Worm (Caenorhabditis elegans) whole organism, L1 larva: Measurements from ENCODE around the gene top-2.

Source experiments
- C04F5.9 ChIP-seq: sonication (generic microtip); optimal IDR thresholded peaks from 2 replicates; lab custom pipeline; 2016; ENCODE audit warnings: missing genetic modification characterization, missing compliant biosample characterization
- C16A3.4 ChIP-seq: fragments of 150-350 bp; optimal IDR thresholded peaks from 2 replicates; lab custom pipeline; 2014; ENCODE audit warnings: missing biosample characterization, missing genetic modification characterization
- aha-1 ChIP-seq: fragments of 150-350 bp; optimal IDR thresholded peaks from 2 replicates; lab custom pipeline; 2014; ENCODE audit warnings: missing biosample characterization, missing genetic modification characterization
- alr-1 ChIP-seq: fragments of 200-800 bp; sonication (Bioruptor generic); optimal IDR thresholded peaks from 2 replicates; lab custom pipeline; 2018; ENCODE audit warnings: borderline replicate concordance, mild to moderate bottlenecking, missing genetic modification characterization, missing compliant biosample characterization
- blmp-1 ChIP-seq: fragments of 150-350 bp; optimal IDR thresholded peaks from 2 replicates; lab custom pipeline; 2014; ENCODE audit warnings: missing biosample characterization, missing genetic modification characterization
- ceh-90 ChIP-seq: sonication (generic microtip); optimal IDR thresholded peaks from 2 replicates; lab custom pipeline; 2016; ENCODE audit warnings: missing genetic modification characterization, missing compliant biosample characterization
- ces-1 ChIP-seq: fragments of 150-350 bp; optimal IDR thresholded peaks from 2 replicates; lab custom pipeline; 2014; ENCODE audit warnings: missing biosample characterization, missing genetic modification reagents, missing genetic modification characterization
- dsc-1 ChIP-seq: sonication (generic microtip); optimal IDR thresholded peaks from 2 replicates; lab custom pipeline; 2016; ENCODE audit warnings: mild to moderate bottlenecking, missing genetic modification characterization, missing compliant biosample characterization
- efl-1 ChIP-seq, 4 experiments: fragments of 150-350 bp; optimal IDR thresholded peaks in 3 of 4; peaks in 1 of 4; 1 replicate in 1 of 4; 2 replicates in 3 of 4; lab custom pipeline; 2014; ENCODE audit warnings: missing biosample characterization in 2 of 4, missing genetic modification characterization in 2 of 4, missing genetic modification reagents in 2 of 4
- elt-3 ChIP-seq, 6 experiments: fragments of 150-350 bp in 1 of 6; sonication (generic microtip); optimal IDR thresholded peaks; 2 replicates each; lab custom pipeline; 2017 to 2018; ENCODE audit warnings: missing biosample characterization in 6 of 6, missing genetic modification characterization in 6 of 6, inconsistent platforms in 1 of 6
- ets-5 ChIP-seq: fragments of 200-800 bp; sonication (Bioruptor generic); IDR thresholded peaks from 2 replicates; pipeline ENCODE4 v1.3.6; 2022; ENCODE audit warnings: missing genetic modification characterization, missing compliant biosample characterization
- fkh-10 ChIP-seq: sonication (generic microtip); optimal IDR thresholded peaks from 2 replicates; lab custom pipeline; 2017; ENCODE audit warnings: missing biosample characterization, missing genetic modification reagents, missing genetic modification characterization
- grh-1 ChIP-seq: fragments of 200-800 bp; sonication (Bioruptor generic); IDR thresholded peaks from 2 replicates; pipeline ENCODE4 v1.3.6; 2022; ENCODE audit warnings: missing genetic modification reagents, missing genetic modification characterization, missing compliant biosample characterization
- hlh-17 ChIP-seq: fragments of 200-800 bp; sonication (Bioruptor generic); optimal IDR thresholded peaks from 2 replicates; lab custom pipeline; 2018; ENCODE audit warnings: missing genetic modification characterization, mild to moderate bottlenecking, missing compliant biosample characterization, moderate library complexity, borderline replicate concordance
- hlh-4 ChIP-seq: sonication (generic microtip); optimal IDR thresholded peaks from 2 replicates; lab custom pipeline; 2016; ENCODE audit warnings: mild to moderate bottlenecking, missing genetic modification characterization, missing compliant biosample characterization
- hpl-2 ChIP-seq: fragments of 150-350 bp; optimal IDR thresholded peaks from 2 replicates; lab custom pipeline; 2014; ENCODE audit warnings: missing biosample characterization, missing genetic modification reagents, missing genetic modification characterization
- isw-1 ChIP-seq: fragments of 200-800 bp; sonication (Bioruptor generic); IDR thresholded peaks from 2 replicates; pipeline ENCODE4 v1.3.6; 2022; ENCODE audit warnings: missing genetic modification characterization, missing compliant biosample characterization
- lin-14 ChIP-seq: fragments of 200-800 bp; sonication (Bioruptor generic); optimal IDR thresholded peaks from 2 replicates; lab custom pipeline; 2018; ENCODE audit warnings: mild to moderate bottlenecking, missing genetic modification characterization, moderate library complexity, missing compliant biosample characterization
- lin-15B ChIP-seq: fragments of 150-350 bp; sonication (generic microtip); optimal IDR thresholded peaks from 3 replicates; lab custom pipeline; 2014; ENCODE audit warnings: missing biosample characterization, missing genetic modification characterization
- lir-3 ChIP-seq: sonication (generic microtip); optimal IDR thresholded peaks from 2 replicates; lab custom pipeline; 2016; ENCODE audit warnings: mild to moderate bottlenecking, missing genetic modification characterization, moderate library complexity, missing compliant biosample characterization; ENCODE audit not compliant: poor library complexity
- lsy-2 ChIP-seq, 2 experiments: fragments of 150-350 bp; optimal IDR thresholded peaks; 2 replicates each; lab custom pipeline; 2014; ENCODE audit warnings: missing biosample characterization in 2 of 2, missing genetic modification characterization in 2 of 2
- mdl-1 ChIP-seq, 2 experiments: fragments of 150-350 bp; optimal IDR thresholded peaks; 2 replicates each; lab custom pipeline; 2014 to 2017; ENCODE audit warnings: missing biosample characterization in 2 of 2, missing genetic modification characterization in 2 of 2, inconsistent platforms in 1 of 2
- nhr-19 ChIP-seq: fragments of 200-800 bp; sonication (Bioruptor generic); conservative IDR thresholded peaks from 2 replicates; pipeline ENCODE4 v1.3.6; 2022; ENCODE audit warnings: missing genetic modification characterization, missing compliant biosample characterization
- nhr-20 ChIP-seq: sonication (generic microtip); optimal IDR thresholded peaks from 2 replicates; lab custom pipeline; 2016; ENCODE audit warnings: mild to moderate bottlenecking, missing genetic modification characterization, missing compliant biosample characterization
- nhr-47 ChIP-seq: sonication (generic microtip); optimal IDR thresholded peaks from 2 replicates; lab custom pipeline; 2016; ENCODE audit warnings: mild to moderate bottlenecking, missing genetic modification characterization, moderate library complexity, missing compliant biosample characterization
- nhr-71 ChIP-seq: sonication (generic microtip); optimal IDR thresholded peaks from 2 replicates; lab custom pipeline; 2016; ENCODE audit warnings: mild to moderate bottlenecking, missing genetic modification characterization, moderate library complexity, missing compliant biosample characterization
- nhr-85 ChIP-seq: sonication (generic microtip); peaks from one replicate; lab custom pipeline; 2016; ENCODE audit warnings: missing genetic modification characterization, inconsistent platforms, missing compliant biosample characterization
- nhr-90 ChIP-seq: sonication (generic microtip); optimal IDR thresholded peaks from 2 replicates; lab custom pipeline; 2016; ENCODE audit warnings: mild to moderate bottlenecking, missing genetic modification characterization, missing compliant biosample characterization; ENCODE audit not compliant: poor library complexity
- pag-3 ChIP-seq: sonication (generic microtip); optimal IDR thresholded peaks from 2 replicates; lab custom pipeline; 2017; ENCODE audit warnings: missing genetic modification characterization, mild to moderate bottlenecking, missing compliant biosample characterization, antibody characterized with exemption, borderline replicate concordance; ENCODE audit not compliant: insufficient read depth
- skn-1 ChIP-seq: fragments of 150-350 bp; optimal IDR thresholded peaks from 2 replicates; lab custom pipeline; 2014; ENCODE audit warnings: missing biosample characterization, missing genetic modification characterization
- snpc-4 ChIP-seq: fragments of 150-350 bp; optimal IDR thresholded peaks from 2 replicates; lab custom pipeline; 2014; ENCODE audit warnings: missing biosample characterization, missing genetic modification characterization
- snu-23 ChIP-seq: sonication (generic microtip); optimal IDR thresholded peaks from 2 replicates; lab custom pipeline; 2016; ENCODE audit warnings: missing genetic modification characterization, missing compliant biosample characterization
- sox-4 ChIP-seq: sonication (generic microtip); optimal IDR thresholded peaks from 2 replicates; lab custom pipeline; 2016; ENCODE audit warnings: missing genetic modification characterization, missing compliant biosample characterization
- unc-130 ChIP-seq: fragments of 150-350 bp; optimal IDR thresholded peaks from 2 replicates; lab custom pipeline; 2017; ENCODE audit warnings: missing biosample characterization, missing genetic modification characterization, inconsistent platforms
- unc-30 ChIP-seq: sonication (generic microtip); optimal IDR thresholded peaks from 2 replicates; lab custom pipeline; 2017; ENCODE audit warnings: missing biosample characterization, missing genetic modification characterization
- unc-62 ChIP-seq: fragments of 150-350 bp; optimal IDR thresholded peaks from 2 replicates; lab custom pipeline; 2014; ENCODE audit warnings: missing biosample characterization, missing genetic modification reagents, missing genetic modification characterization
- zag-1 ChIP-seq: fragments of 150-350 bp; optimal IDR thresholded peaks from 2 replicates; lab custom pipeline; 2014; ENCODE audit warnings: missing biosample characterization, missing genetic modification characterization
- zip-4 ChIP-seq: fragments of 200-800 bp; sonication (Bioruptor generic); optimal IDR thresholded peaks from 2 replicates; lab custom pipeline; 2018; ENCODE audit warnings: mild to moderate bottlenecking, missing genetic modification characterization, moderate library complexity, missing compliant biosample characterization
- ztf-11 ChIP-seq, 2 experiments: sonication (generic microtip); optimal IDR thresholded peaks; 2 replicates each; lab custom pipeline; 2016 to 2017; ENCODE audit warnings: missing genetic modification characterization in 2 of 2, missing biosample characterization in 1 of 2, missing compliant biosample characterization in 1 of 2

Gene top-2

DNA sequence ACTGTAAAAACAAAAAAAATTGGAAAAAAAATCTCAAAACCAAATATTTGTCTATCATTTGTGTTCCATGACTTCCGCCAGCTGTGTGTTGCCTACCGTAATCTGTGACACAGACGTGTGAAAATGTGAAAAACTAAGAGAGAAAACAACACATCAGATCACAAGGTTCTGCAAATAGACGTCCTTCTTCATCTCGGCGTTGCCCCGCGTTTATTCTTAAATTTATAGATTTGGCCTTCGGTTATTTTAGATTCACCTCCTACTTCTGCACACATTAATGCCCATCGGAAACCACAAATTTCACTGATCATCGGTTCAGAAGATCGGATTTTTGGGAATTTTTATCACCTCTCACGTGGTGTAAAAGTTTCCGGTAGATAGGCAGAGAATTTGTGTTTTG, 35.8 kb upstream of the top-2 start:
- no peak for TF ChIP-seq alr-1 (tag; lab: Kevin White, UChicago)
- TF ChIP-seq nhr-20 (tag; lab: Kevin White, UChicago): peak; percentile 60
- peak; percentile 64 for TF ChIP-seq nhr-71
- peak; percentile 21; the same call in 1 of the 2 replicates for TF ChIP-seq nhr-19 (GFP tag; lab: Robert Waterston, UW)
- TF ChIP-seq snu-23: peak; percentile 14
- no peak for TF ChIP-seq ces-1 (GFP tag; lab: Kevin White, UChicago)
- peak in 1 of 6 experiments; percentile 48 for TF ChIP-seq elt-3 (tag; optimal IDR thresholded peaks at IDR 0.05; lab: Kevin White, UChicago)
- no peak for TF ChIP-seq dsc-1
- TF ChIP-seq nhr-85 (tag; lab: Kevin White, UChicago): peak; percentile 89
- TF ChIP-seq C16A3.4 (tag; lab: Kevin White, UChicago): no peak
- TF ChIP-seq lin-15B: no peak
- no peak for TF ChIP-seq pag-3 (tag; lab: Kevin White, UChicago)
- no peak for TF ChIP-seq snpc-4
- TF ChIP-seq lsy-2 (tag; optimal IDR thresholded peaks at IDR 0.05; lab: Kevin White, UChicago): peak in 1 of 2 experiments; percentile 18
- TF ChIP-seq hlh-17 (GFP tag; lab: Kevin White, UChicago): no peak
- TF ChIP-seq blmp-1 (tag; lab: Kevin White, UChicago): peak; percentile 15
- TF ChIP-seq lin-14 (GFP tag; lab: Kevin White, UChicago): peak; percentile 50
- no peak for TF ChIP-seq nhr-47 (tag; lab: Kevin White, UChicago)
- TF ChIP-seq, all 84 proteins: peak for 9

- TF ChIP-seq snpc-4: peak; percentile 80
- peak; percentile 50 for TF ChIP-seq nhr-20 (tag; lab: Kevin White, UChicago)
- TF ChIP-seq skn-1 (tag; lab: Kevin White, UChicago): no peak
- TF ChIP-seq efl-1 (optimal IDR thresholded peaks at IDR 0.05; lab: Kevin White, UChicago): no peak
- TF ChIP-seq efl-1 (GFP tag; optimal IDR thresholded peaks at IDR 0.05 in 1 of 2; lab: Kevin White, UChicago): no peak
- TF ChIP-seq ceh-90 (tag; lab: Kevin White, UChicago): no peak
- peak; percentile 59 for TF ChIP-seq nhr-90
- peak; percentile 57 for TF ChIP-seq nhr-71
- no peak for TF ChIP-seq lir-3 (tag; lab: Kevin White, UChicago)
- no peak for TF ChIP-seq ztf-11 (tag; optimal IDR thresholded peaks at IDR 0.05; lab: Kevin White, UChicago)
- no peak for TF ChIP-seq zip-4 (GFP tag; lab: Kevin White, UChicago)
- no peak for TF ChIP-seq hlh-4
- TF ChIP-seq C04F5.9 (tag; lab: Kevin White, UChicago): no peak
- TF ChIP-seq grh-1 (GFP tag; lab: Robert Waterston, UW): 0 out of 2 replicates have a peak, but pooled peaks have one; percentile 14
- TF ChIP-seq mdl-1 (tag; optimal IDR thresholded peaks at IDR 0.05; lab: Kevin White, UChicago): no peak
- no peak for TF ChIP-seq ets-5
- no peak for TF ChIP-seq lin-15B
- 0 out of 2 replicates have a peak, but pooled peaks have one; percentile 21 for TF ChIP-seq nhr-19 (GFP tag; lab: Robert Waterston, UW)
- TF ChIP-seq blmp-1 (tag; lab: Kevin White, UChicago): no peak
- TF ChIP-seq snu-23: peak; percentile 35
- TF ChIP-seq aha-1 (tag; lab: Kevin White, UChicago): no peak
- TF ChIP-seq nhr-47 (tag; lab: Kevin White, UChicago): peak; percentile 40
- no peak for TF ChIP-seq unc-62 (GFP tag; lab: Kevin White, UChicago)
- no peak for TF ChIP-seq fkh-10 (GFP tag; lab: Kevin White, UChicago)
- no peak for TF ChIP-seq sox-4 (tag; lab: Kevin White, UChicago)
- TF ChIP-seq isw-1 (GFP tag; lab: Robert Waterston, UW): no peak
- TF ChIP-seq nhr-85 (tag; lab: Kevin White, UChicago): peak; percentile 90
- TF ChIP-seq hpl-2 (GFP tag; lab: Kevin White, UChicago): no peak
- peak; percentile 35 for TF ChIP-seq lin-14 (GFP tag; lab: Kevin White, UChicago)
- TF ChIP-seq zag-1: no peak
- no peak for TF ChIP-seq unc-30
- no peak for TF ChIP-seq unc-130 (tag; lab: Kevin White, UChicago)
These were observed 33.3 kb upstream of the top-2 start for ce11 chrII:11841653-11842052.
